Worm (Caenorhabditis elegans): ENCODE results near the gene F46H5.7.

DNA sequence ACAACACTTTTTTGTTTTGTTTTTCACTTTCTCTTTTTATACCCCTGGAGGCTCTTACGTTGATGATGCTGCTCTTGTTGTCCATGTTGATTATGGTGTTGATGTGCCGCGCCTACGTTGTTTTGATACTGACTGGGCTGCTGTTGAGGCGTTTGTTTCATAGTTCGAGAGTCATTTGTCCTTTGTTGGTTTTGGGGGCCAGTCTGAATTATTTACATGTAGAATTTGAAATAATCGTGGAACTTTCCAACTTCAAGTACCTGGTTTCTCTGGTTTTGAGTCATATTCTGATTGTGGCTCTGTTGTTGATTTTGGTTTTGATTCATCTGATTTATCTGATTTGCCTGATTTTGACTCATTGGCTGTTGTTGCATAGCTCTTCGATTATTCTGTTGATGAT is 35.3 kb upstream of the F46H5.7 start:
- TF ChIP-seq lin-40 (tag; optimal IDR thresholded peaks at IDR 0.05) (no peak), attf-5 (GFP tag; optimal IDR thresholded peaks at IDR 0.05) (no peak), hlh-26 (GFP tag; conservative IDR thresholded peaks at IDR 0.05) (no peak), bed-1 (GFP tag; IDR thresholded peaks at IDR 0.05) (no peak)
